Fruit fly (Drosophila melanogaster) whole organism, embryonic: ENCODE results near the gene CheB93b.

Source experiments
- B-H2 ChIP-seq: fragments of 200-800 bp; sonication (Bioruptor generic); optimal IDR thresholded peaks from 2 replicates; lab custom pipeline; 2018; ENCODE audit warnings: missing biosample characterization, mild to moderate bottlenecking, missing genetic modification characterization
- Bgb ChIP-seq: fragments of 200-800 bp; sonication (Bioruptor generic); IDR thresholded peaks from 2 replicates; pipeline ENCODE4 v1.3.6; 2022; ENCODE audit warnings: missing biosample characterization, missing genetic modification characterization; ENCODE audit not compliant: partially characterized antibody
- CG10147 ChIP-seq: fragments of 200-800 bp; sonication (Bioruptor generic); optimal IDR thresholded peaks from 2 replicates; lab custom pipeline; 2019; ENCODE audit warnings: missing biosample characterization, mild to moderate bottlenecking, missing genetic modification characterization, moderate library complexity
- CG10959 ChIP-seq: fragments of 200-800 bp; sonication (Bioruptor generic); IDR thresholded peaks from 2 replicates; pipeline ENCODE4 v1.3.6; 2022; ENCODE audit warnings: missing biosample characterization, missing genetic modification characterization
- CG11093 ChIP-seq: fragments of 200-800 bp; sonication (Bioruptor generic); IDR thresholded peaks from 3 replicates; pipeline ENCODE4 v1.3.6; 2022; ENCODE audit warnings: missing biosample characterization, missing genetic modification characterization
- CG11456 ChIP-seq: fragments of 200-800 bp; sonication (Bioruptor generic); IDR thresholded peaks from 3 replicates; pipeline ENCODE4 v1.3.6; 2022; ENCODE audit warnings: missing biosample characterization, missing genetic modification characterization
- CG12299 ChIP-seq: fragments of 200-800 bp; sonication (Bioruptor generic); optimal IDR thresholded peaks from 2 replicates; lab custom pipeline; 2018; ENCODE audit warnings: missing biosample characterization, mild to moderate bottlenecking, missing genetic modification characterization
- CG12942 ChIP-seq: fragments of 200-800 bp; sonication (Bioruptor generic); optimal IDR thresholded peaks from 3 replicates; lab custom pipeline; 2016; ENCODE audit warnings: missing biosample characterization, missing genetic modification characterization
- CG15269 ChIP-seq: fragments of 200-800 bp; sonication (Bioruptor generic); optimal IDR thresholded peaks from 2 replicates; lab custom pipeline; 2018; ENCODE audit warnings: missing biosample characterization, mild to moderate bottlenecking, missing genetic modification characterization, moderate library complexity
- CG18476 ChIP-seq: fragments of 200-800 bp; sonication (Bioruptor generic); optimal IDR thresholded peaks from 2 replicates; lab custom pipeline; 2016; ENCODE audit warnings: missing biosample characterization, mild to moderate bottlenecking, missing genetic modification characterization
- CG31441 ChIP-seq: fragments of 200-800 bp; sonication (Bioruptor generic); IDR thresholded peaks from 2 replicates; pipeline ENCODE4 v1.3.6; 2022; ENCODE audit warnings: missing biosample characterization, missing genetic modification characterization
- CG3163 ChIP-seq: fragments of 200-800 bp; sonication (Bioruptor generic); optimal IDR thresholded peaks from 3 replicates; lab custom pipeline; 2016; ENCODE audit warnings: missing biosample characterization, missing genetic modification characterization
- CG32532 ChIP-seq: fragments of 200-800 bp; sonication (Bioruptor generic); IDR thresholded peaks from 2 replicates; pipeline ENCODE4 v1.3.6; 2022; ENCODE audit warnings: missing biosample characterization, missing genetic modification characterization
- CG4360 ChIP-seq: fragments of 200-800 bp; sonication (Bioruptor generic); IDR thresholded peaks from 2 replicates; pipeline ENCODE4 v1.3.6; 2022; ENCODE audit warnings: missing biosample characterization, missing genetic modification characterization
- CG6765 ChIP-seq: fragments of 200-800 bp; sonication (Bioruptor generic); optimal IDR thresholded peaks from 3 replicates; lab custom pipeline; 2017; ENCODE audit warnings: missing biosample characterization, mild to moderate bottlenecking, missing genetic modification characterization
- CG6813 ChIP-seq: fragments of 200-800 bp; sonication (Bioruptor generic); optimal IDR thresholded peaks from 2 replicates; lab custom pipeline; 2017; ENCODE audit warnings: missing biosample characterization, missing genetic modification characterization, mild to moderate bottlenecking, moderate library complexity, missing genetic modification reagents
- CG7556 ChIP-seq: fragments of 200-800 bp; sonication (Bioruptor generic); optimal IDR thresholded peaks from 2 replicates; lab custom pipeline; 2017; ENCODE audit warnings: missing biosample characterization, mild to moderate bottlenecking, missing genetic modification characterization
- CG7745 ChIP-seq: fragments of 200-800 bp; sonication (Bioruptor generic); optimal IDR thresholded peaks from 2 replicates; lab custom pipeline; 2018; ENCODE audit warnings: missing biosample characterization, mild to moderate bottlenecking, missing genetic modification characterization, moderate library complexity
- CG8765 ChIP-seq: fragments of 200-800 bp; sonication (Bioruptor generic); IDR thresholded peaks from 2 replicates; pipeline ENCODE4 v1.3.6; 2022; ENCODE audit warnings: missing biosample characterization, missing genetic modification characterization
- CG9437 ChIP-seq: fragments of 200-800 bp; sonication (Bioruptor generic); optimal IDR thresholded peaks from 2 replicates; lab custom pipeline; 2018; ENCODE audit warnings: missing biosample characterization, mild to moderate bottlenecking, missing genetic modification characterization
- CkIIα-i1 ChIP-seq: fragments of 200-800 bp; sonication (Bioruptor generic); IDR thresholded peaks from 2 replicates; pipeline ENCODE4 v1.3.6; 2022; ENCODE audit warnings: missing biosample characterization, missing genetic modification characterization
- D19A ChIP-seq: fragments of 200-800 bp; optimal IDR thresholded peaks from 3 replicates; lab custom pipeline; 2019; ENCODE audit warnings: missing biosample characterization, mild to moderate bottlenecking, missing genetic modification characterization, moderate library complexity
- Dad ChIP-seq: fragments of 200-800 bp; sonication (Bioruptor generic); optimal IDR thresholded peaks from 3 replicates; lab custom pipeline; 2016; ENCODE audit warnings: missing biosample characterization, missing genetic modification characterization
- HLHmδ ChIP-seq: fragments of 200-800 bp; sonication (Bioruptor generic); optimal IDR thresholded peaks from 2 replicates; lab custom pipeline; 2018; ENCODE audit warnings: missing biosample characterization, mild to moderate bottlenecking, missing genetic modification characterization, moderate library complexity
- Lhr ChIP-seq: fragments of 200-800 bp; sonication (Bioruptor generic); optimal IDR thresholded peaks from 3 replicates; lab custom pipeline; 2017; ENCODE audit warnings: mild to moderate bottlenecking, missing biosample characterization, missing genetic modification reagents, missing genetic modification characterization
- Max ChIP-seq: fragments of 200-800 bp; sonication (Bioruptor generic); optimal IDR thresholded peaks from 2 replicates; lab custom pipeline; 2016; ENCODE audit warnings: missing biosample characterization, mild to moderate bottlenecking, missing genetic modification characterization
- Meics ChIP-seq: fragments of 200-800 bp; sonication (Bioruptor generic); optimal IDR thresholded peaks from 2 replicates; lab custom pipeline; 2017; ENCODE audit warnings: missing biosample characterization, mild to moderate bottlenecking, missing genetic modification characterization
- Mrtf ChIP-seq: fragments of 200-800 bp; sonication (Bioruptor generic); IDR thresholded peaks from 3 replicates; pipeline ENCODE4 v1.3.6; 2022; ENCODE audit warnings: missing biosample characterization, missing genetic modification characterization
- Rx ChIP-seq: fragments of 200-800 bp; sonication (Bioruptor generic); IDR thresholded peaks from 2 replicates; pipeline ENCODE4 v1.3.6; 2022; ENCODE audit warnings: missing biosample characterization, missing genetic modification characterization
- Tbp ChIP-seq: fragments of >200 bp; optimal IDR thresholded peaks from 2 replicates; lab custom pipeline; 2018; ENCODE audit warnings: missing biosample characterization, missing genetic modification characterization
- Xrp1 ChIP-seq: fragments of 200-800 bp; sonication (Bioruptor generic); IDR thresholded peaks from 2 replicates; pipeline ENCODE4 v1.3.6; 2022; ENCODE audit warnings: missing biosample characterization, missing genetic modification characterization
- ap ChIP-seq: fragments of 200-800 bp; sonication (Bioruptor generic); IDR thresholded peaks from 2 replicates; pipeline ENCODE4 v1.3.6; 2022; ENCODE audit warnings: missing biosample characterization, missing genetic modification characterization
- bab2 ChIP-seq: fragments of 200-800 bp; sonication (Bioruptor generic); optimal IDR thresholded peaks from 2 replicates; lab custom pipeline; 2016; ENCODE audit warnings: missing biosample characterization, missing genetic modification characterization
- bowl ChIP-seq: fragments of 200-800 bp; sonication (Bioruptor generic); IDR thresholded peaks from 2 replicates; pipeline ENCODE4 v1.3.6; 2022; ENCODE audit warnings: missing biosample characterization, missing genetic modification characterization
- chif ChIP-seq, 2 experiments: fragments of 200-800 bp; sonication (Bioruptor generic); optimal IDR thresholded peaks; 3 replicates each; lab custom pipeline; 2016; ENCODE audit warnings: missing biosample characterization in 2 of 2, missing genetic modification characterization in 2 of 2
- corto ChIP-seq: fragments of 200-800 bp; sonication (Bioruptor generic); optimal IDR thresholded peaks from 2 replicates; lab custom pipeline; 2016; ENCODE audit warnings: missing biosample characterization, mild to moderate bottlenecking, missing genetic modification characterization, moderate library complexity
- danr ChIP-seq: fragments of 200-800 bp; sonication (Bioruptor generic); IDR thresholded peaks from 2 replicates; pipeline ENCODE4 v1.3.6; 2022; ENCODE audit warnings: missing biosample characterization, missing genetic modification characterization
- fd102C ChIP-seq: fragments of 200-800 bp; sonication (Bioruptor generic); optimal IDR thresholded peaks from 2 replicates; lab custom pipeline; 2018; ENCODE audit warnings: missing biosample characterization, mild to moderate bottlenecking, missing genetic modification characterization, moderate library complexity
- gt ChIP-seq: fragments of 200-800 bp; sonication (Bioruptor generic); IDR thresholded peaks from 2 replicates; pipeline ENCODE4 v1.3.6; 2022; ENCODE audit warnings: missing biosample characterization, missing genetic modification characterization
- lbe ChIP-seq: fragments of 200-800 bp; sonication (Bioruptor generic); optimal IDR thresholded peaks from 2 replicates; lab custom pipeline; 2016; ENCODE audit warnings: missing biosample characterization, mild to moderate bottlenecking, missing genetic modification characterization
- mam ChIP-seq: fragments of 200-800 bp; sonication (Bioruptor generic); optimal IDR thresholded peaks from 3 replicates; lab custom pipeline; 2016; ENCODE audit warnings: missing biosample characterization, missing genetic modification characterization
- onecut ChIP-seq: fragments of 200-800 bp; sonication (Bioruptor generic); IDR thresholded peaks from 2 replicates; pipeline ENCODE4 v1.3.6; 2022; ENCODE audit warnings: missing biosample characterization, missing genetic modification characterization
- pb ChIP-seq: fragments of 200-800 bp; sonication (Bioruptor generic); optimal IDR thresholded peaks from 3 replicates; lab custom pipeline; 2016; ENCODE audit warnings: missing biosample characterization, missing genetic modification characterization
- sd ChIP-seq: fragments of 200-800 bp; sonication (Bioruptor generic); optimal IDR thresholded peaks from 3 replicates; lab custom pipeline; 2018; ENCODE audit warnings: missing biosample characterization, mild to moderate bottlenecking, missing genetic modification characterization, moderate library complexity
- slou ChIP-seq: fragments of 200-800 bp; sonication (Bioruptor generic); optimal IDR thresholded peaks from 3 replicates; lab custom pipeline; 2016; ENCODE audit warnings: missing biosample characterization, missing genetic modification characterization
- slp2 ChIP-seq: fragments of 200-800 bp; sonication (Bioruptor generic); optimal IDR thresholded peaks from 2 replicates; lab custom pipeline; 2016; ENCODE audit warnings: missing biosample characterization, missing genetic modification characterization
- twi ChIP-seq: fragments of 200-800 bp; optimal IDR thresholded peaks from 2 replicates; lab custom pipeline; 2019; ENCODE audit warnings: missing biosample characterization, mild to moderate bottlenecking, missing genetic modification characterization, moderate library complexity
- unc-4 ChIP-seq: fragments of 200-800 bp; sonication (Bioruptor generic); IDR thresholded peaks from 2 replicates; pipeline ENCODE4 v1.3.6; 2022; ENCODE audit warnings: missing biosample characterization, missing genetic modification characterization; ENCODE audit not compliant: partially characterized antibody
- vfl ChIP-seq: fragments of 200-800 bp; sonication (Bioruptor generic); optimal IDR thresholded peaks from 2 replicates; lab custom pipeline; 2016; ENCODE audit warnings: missing biosample characterization, missing genetic modification characterization
- zfh2 ChIP-seq: fragments of 200-800 bp; sonication (Bioruptor generic); optimal IDR thresholded peaks from 2 replicates; lab custom pipeline; 2016; ENCODE audit warnings: missing biosample characterization, missing genetic modification characterization

Gene CheB93b

dm6 chr3R:21373403-21374326, 35.3 kb upstream of the CheB93b start:
- TF ChIP-seq Tbp (GFP tag; lab: Kevin White, UChicago) (no peak), gt (no peak), CG7745 (no peak), bowl (no peak), HLHmδ (GFP tag; lab: Kevin White, UChicago) (no peak), chif (GFP tag; optimal IDR thresholded peaks at IDR 0.05; lab: Kevin White, UChicago) (no peak), CG11456 (GFP tag; lab: Robert Waterston, UW) (peak; percentile 71), Max (GFP tag; lab: Kevin White, UChicago) (no peak), CG6813 (GFP tag; lab: Kevin White, UChicago) (no peak), CG31441 (GFP tag; lab: Robert Waterston, UW) (no peak), vfl (GFP tag; lab: Kevin White, UChicago) (no peak), CG7556 (GFP tag; lab: Kevin White, UChicago) (no peak), slou (GFP tag; lab: Kevin White, UChicago) (no peak), Mrtf (GFP tag; lab: Robert Waterston, UW) (no peak), fd102C (GFP tag; lab: Kevin White, UChicago) (no peak), CG10147 (GFP tag; lab: Kevin White, UChicago) (peak; percentile 8), mam (GFP tag; lab: Kevin White, UChicago) (no peak), danr (GFP tag; lab: Robert Waterston, UW) (no peak), CG18476 (GFP tag; lab: Kevin White, UChicago) (no peak), CG12299 (tag; lab: Kevin White, UChicago) (peak; percentile 21), Dad (GFP tag; lab: Kevin White, UChicago) (no peak), zfh2 (GFP tag; lab: Kevin White, UChicago) (no peak), sd (tag; lab: Kevin White, UChicago) (no peak), twi (tag; lab: Kevin White, UChicago) (no peak), CG11093 (GFP tag; lab: Robert Waterston, UW) (no peak), CG6765 (peak; percentile 21), CG3163 (no peak), CG4360 (no peak), B-H2 (peak; percentile 79), CG12942 (GFP tag; lab: Kevin White, UChicago) (no peak), unc-4 (GFP tag; lab: Robert Waterston, UW) (no peak), slp2 (no peak), CG15269 (no peak), CG8765 (peak; percentile 44; the same call in 1 of the 2 replicates), CG32532 (GFP tag; lab: Robert Waterston, UW) (peak; percentile 53), Rx (no peak; the same call in 1 of the 2 replicates), onecut (peak; percentile 66; the same call in 1 of the 2 replicates), Lhr (GFP tag; lab: Kevin White, UChicago) (peak; percentile 37), CG10959 (GFP tag; lab: Robert Waterston, UW) (0 out of 2 replicates have a peak, but pooled peaks have one; percentile 29), Bgb (GFP tag; lab: Robert Waterston, UW) (peak; percentile 28; the same call in 1 of the 2 replicates), D19A (tag; lab: Kevin White, UChicago) (no peak), corto (GFP tag; lab: Kevin White, UChicago) (peak; percentile 58), ap (GFP tag; lab: Robert Waterston, UW) (no peak), Xrp1 (GFP tag; lab: Robert Waterston, UW) (peak; percentile 44), pb (no peak), bab2 (GFP tag; lab: Kevin White, UChicago) (no peak), lbe (peak; percentile 8), CkIIα-i1 (GFP tag; lab: Robert Waterston, UW) (no peak), CG9437 (no peak), Meics (GFP tag; lab: Kevin White, UChicago) (peak; percentile 67)
